Fruit fly (Drosophila melanogaster): Measurements from ENCODE around the gene dsh.
A peak's percentile ranks its signal among the peaks of the same experiment; 100 is the strongest.

dsh gene

DNA sequence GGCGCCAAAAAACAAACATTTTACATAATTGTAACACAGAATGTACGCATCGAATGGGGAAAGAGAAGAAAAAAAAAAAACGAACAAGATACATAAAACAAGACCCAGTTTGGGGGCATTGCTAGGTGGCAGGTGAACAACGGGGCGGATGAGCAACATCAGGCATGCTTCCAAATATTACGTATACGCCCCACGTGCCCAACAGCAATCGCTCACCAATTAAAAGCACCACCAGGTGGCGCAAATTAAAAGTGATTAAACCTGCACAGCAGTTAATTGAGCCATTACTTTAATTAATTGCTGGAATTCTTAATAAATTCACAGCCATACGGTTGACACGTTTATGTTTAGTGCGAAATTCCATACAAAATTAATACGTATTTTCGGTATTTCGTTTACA lies 29.8 kb downstream of the dsh start:
- no peak for TF ChIP-seq CG11456 (GFP tag; IDR thresholded peaks at IDR 0.05)
- no peak for TF ChIP-seq CG9797 (GFP tag; optimal IDR thresholded peaks at IDR 0.05)
- no peak for TF ChIP-seq ssp (GFP tag; IDR thresholded peaks at IDR 0.05)
- TF ChIP-seq Optix (GFP tag; IDR thresholded peaks at IDR 0.05): no peak
- TF ChIP-seq p53 (GFP tag; optimal IDR thresholded peaks at IDR 0.05): no peak
- no peak for TF ChIP-seq ind (GFP tag; optimal IDR thresholded peaks at IDR 0.05)
- TF ChIP-seq CG15514 (GFP tag; optimal IDR thresholded peaks at IDR 0.05): no peak
- no peak for TF ChIP-seq CG30020 (tag; optimal IDR thresholded peaks at IDR 0.05)
- peak in 1 of 2 experiments; percentile 42 for TF ChIP-seq Pdp1 (GFP tag; optimal IDR thresholded peaks at IDR 0.05)
- no peak for TF ChIP-seq Myb (GFP tag; optimal IDR thresholded peaks at IDR 0.05)
- TF ChIP-seq Side (GFP tag; optimal IDR thresholded peaks at IDR 0.05): no peak
- no peak for TF ChIP-seq Aef1 (GFP tag; IDR thresholded peaks at IDR 0.05)
- TF ChIP-seq HLH3B (GFP tag; IDR thresholded peaks at IDR 0.05): no peak
- TF ChIP-seq sd (tag; optimal IDR thresholded peaks at IDR 0.05): peak; percentile 45
- no peak for TF ChIP-seq lmd (GFP tag; IDR thresholded peaks at IDR 0.05)
- no peak for TF ChIP-seq tap (tag; optimal IDR thresholded peaks at IDR 0.05)
- no peak for TF ChIP-seq CG7745 (tag; optimal IDR thresholded peaks at IDR 0.05)
- TF ChIP-seq CG2678 (tag; optimal IDR thresholded peaks at IDR 0.05): no peak
- no peak for TF ChIP-seq CG2129 (GFP tag; IDR thresholded peaks at IDR 0.05; ENCODE audit: partially characterized antibody)
- no peak for TF ChIP-seq CG6765 (GFP tag; optimal IDR thresholded peaks at IDR 0.05)
- TF ChIP-seq CTCF (GFP tag; optimal IDR thresholded peaks at IDR 0.05): peak; percentile 54
- no peak for TF ChIP-seq CG33557 (GFP tag; optimal IDR thresholded peaks at IDR 0.05)
- TF ChIP-seq CG7372 (GFP tag; IDR thresholded peaks at IDR 0.05): peak; percentile 90
- TF ChIP-seq toy (GFP tag; IDR thresholded peaks at IDR 0.05): no peak

DNA sequence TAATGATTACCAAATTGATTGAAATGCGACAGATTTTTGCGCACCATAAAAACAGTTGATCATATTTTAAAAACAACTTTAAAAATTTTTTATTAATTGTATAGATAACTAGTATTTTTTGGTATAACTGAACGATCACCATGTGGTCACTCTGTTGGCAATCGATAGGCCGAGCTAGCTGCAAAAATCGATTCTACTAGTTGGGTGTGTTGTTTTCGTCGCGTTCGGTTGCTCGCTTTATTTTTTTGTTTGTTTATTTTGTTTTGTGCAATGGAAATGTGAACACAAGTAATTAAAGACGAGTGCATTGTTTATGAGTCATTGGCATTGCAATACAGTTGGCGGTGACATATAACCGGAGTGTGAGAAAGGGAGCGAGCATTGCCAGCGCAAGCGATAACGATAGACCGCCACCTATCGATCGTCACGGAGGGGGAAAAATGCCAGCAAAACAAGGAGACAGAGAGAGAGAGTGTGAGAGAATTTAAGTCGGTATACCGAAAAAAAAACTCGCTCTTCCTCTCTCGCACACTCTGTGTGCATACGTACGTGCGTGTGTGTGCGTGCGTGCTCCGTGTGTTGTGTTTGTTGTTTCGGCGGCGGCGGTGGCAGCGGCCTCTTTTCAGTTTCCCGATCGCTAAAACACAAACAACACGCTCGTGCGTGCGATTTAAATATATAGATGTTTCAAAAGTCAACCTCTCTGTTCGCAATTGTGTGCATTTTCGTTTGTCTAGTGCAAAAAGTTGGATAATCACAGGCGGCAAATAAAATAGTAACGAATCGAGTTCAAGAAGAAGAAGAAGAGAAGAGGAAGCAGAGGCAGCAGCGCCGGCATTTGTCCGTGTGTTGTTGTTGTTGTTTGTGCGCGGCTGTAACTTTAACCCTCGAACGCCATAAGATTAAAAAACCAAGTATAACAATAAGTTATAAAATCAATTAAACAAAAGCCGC lies 34.1 kb downstream of the dsh start:
- TF ChIP-seq chinmo (GFP tag; IDR thresholded peaks at IDR 0.05; ENCODE audit: partially characterized antibody) (peak; percentile 65; the same call in 3 of the 4 replicates), Fer1 (GFP tag; optimal IDR thresholded peaks at IDR 0.05) (peak; percentile 10), CG12659 (GFP tag; optimal IDR thresholded peaks at IDR 0.05) (peak; percentile 63), Doc3 (GFP tag; IDR thresholded peaks at IDR 0.05; ENCODE audit: partially characterized antibody) (peak; percentile 69), Poxn (GFP tag; IDR thresholded peaks at IDR 0.05) (no peak), CG15696 (tag; optimal IDR thresholded peaks at IDR 0.05) (no peak), CG15514 (GFP tag; optimal IDR thresholded peaks at IDR 0.05) (peak; percentile 16), CG31365 (tag; optimal IDR thresholded peaks at IDR 0.05) (no peak), Dbx (GFP tag; IDR thresholded peaks at IDR 0.05) (0 out of 3 replicates have a peak, but pooled peaks have one; percentile 23), zen2 (GFP tag; IDR thresholded peaks at IDR 0.05; ENCODE audit: partially characterized antibody) (peak; percentile 74), Taf1 (GFP tag; IDR thresholded peaks at IDR 0.05) (no peak), ac (GFP tag; optimal IDR thresholded peaks at IDR 0.05) (no peak), sna (GFP tag; IDR thresholded peaks at IDR 0.05; ENCODE audit: partially characterized antibody) (peak; percentile 84), usp (GFP tag; optimal IDR thresholded peaks at IDR 0.05) (no peak), nerfin-1 (tag; optimal IDR thresholded peaks at IDR 0.05) (peak; percentile 56), amos (GFP tag; IDR thresholded peaks at IDR 0.05; ENCODE audit: partially characterized antibody) (peak; percentile 57; the same call in 1 of the 2 replicates), jing (GFP tag; optimal IDR thresholded peaks at IDR 0.05) (no peak), Dad (GFP tag; optimal IDR thresholded peaks at IDR 0.05) (no peak), stc (GFP tag; IDR thresholded peaks at IDR 0.05) (peak; percentile 60; the same call in 1 of the 2 replicates), sisA (GFP tag; IDR thresholded peaks at IDR 0.05) (no peak), CG12071 (GFP tag; optimal IDR thresholded peaks at IDR 0.05) (no peak), Opbp (GFP tag; IDR thresholded peaks at IDR 0.05; ENCODE audit: partially characterized antibody) (peak; percentile 77; the same call in 2 of the 3 replicates), Dll (GFP tag; IDR thresholded peaks at IDR 0.05; ENCODE audit: partially characterized antibody) (peak; percentile 79), corto (GFP tag; optimal IDR thresholded peaks at IDR 0.05) (no peak), trh (GFP tag; optimal IDR thresholded peaks at IDR 0.05) (no peak), BtbVII (GFP tag; optimal IDR thresholded peaks at IDR 0.05) (peak; percentile 25)

Measured in whole organism, embryonic.